Fruit fly (Drosophila melanogaster) whole organism, prepupa: ENCODE measurements around the gene CG9672.

Experiments
- CG10631 ChIP-seq: fragments of 200-800 bp; sonication (Bioruptor generic); optimal IDR thresholded peaks from 2 replicates; lab custom pipeline; 2016; ENCODE audit warnings: missing biosample characterization, missing genetic modification characterization
- CG10669 ChIP-seq: fragments of 200-800 bp; sonication (Bioruptor generic); optimal IDR thresholded peaks from 3 replicates; lab custom pipeline; 2018; ENCODE audit warnings: missing biosample characterization, mild to moderate bottlenecking, missing genetic modification characterization, moderate library complexity
- CG11294 ChIP-seq: fragments of 200-800 bp; sonication (Bioruptor generic); IDR thresholded peaks from 2 replicates; pipeline ENCODE4 v1.3.6; 2022; ENCODE audit warnings: missing biosample characterization, missing genetic modification characterization
- CG11902 ChIP-seq: fragments of 200-800 bp; sonication (Bioruptor generic); optimal IDR thresholded peaks from 3 replicates; lab custom pipeline; 2016; ENCODE audit warnings: missing biosample characterization, missing genetic modification characterization
- CG1621 ChIP-seq: fragments of 200-800 bp; sonication (Bioruptor generic); optimal IDR thresholded peaks from 3 replicates; lab custom pipeline; 2018; ENCODE audit warnings: missing biosample characterization, mild to moderate bottlenecking, missing genetic modification characterization
- CG31627 ChIP-seq: fragments of 200-800 bp; sonication (Bioruptor generic); optimal IDR thresholded peaks from 3 replicates; lab custom pipeline; 2016; ENCODE audit warnings: missing biosample characterization, missing genetic modification characterization
- CG32006 ChIP-seq: fragments of 200-800 bp; sonication (Bioruptor generic); optimal IDR thresholded peaks from 3 replicates; lab custom pipeline; 2017; ENCODE audit warnings: missing biosample characterization, mild to moderate bottlenecking, missing genetic modification characterization
- CG34406 ChIP-seq: fragments of 200-800 bp; sonication (Bioruptor generic); optimal IDR thresholded peaks from 3 replicates; lab custom pipeline; 2016; ENCODE audit warnings: missing biosample characterization, missing genetic modification characterization
- CG3919 ChIP-seq: fragments of 200-800 bp; sonication (Bioruptor generic); optimal IDR thresholded peaks from 3 replicates; lab custom pipeline; 2016; ENCODE audit warnings: missing biosample characterization, missing genetic modification characterization
- CG6163 ChIP-seq: fragments of 200-800 bp; sonication (Bioruptor generic); IDR thresholded peaks from 3 replicates; pipeline ENCODE4 v1.3.6; 2022; ENCODE audit warnings: missing biosample characterization, missing genetic modification characterization
- CG6276 ChIP-seq: fragments of 200-800 bp; sonication (Bioruptor generic); optimal IDR thresholded peaks from 2 replicates; lab custom pipeline; 2017; ENCODE audit warnings: missing biosample characterization, mild to moderate bottlenecking, missing genetic modification characterization
- CG6792 ChIP-seq: fragments of 200-800 bp; sonication (Bioruptor generic); optimal IDR thresholded peaks from 3 replicates; lab custom pipeline; 2016; ENCODE audit warnings: missing biosample characterization, missing genetic modification characterization
- CG6808 ChIP-seq: fragments of 200-800 bp; sonication (Bioruptor generic); optimal IDR thresholded peaks from 3 replicates; lab custom pipeline; 2017; ENCODE audit warnings: missing biosample characterization, missing genetic modification characterization, mild to moderate bottlenecking, moderate library complexity, missing genetic modification reagents
- CG6854 ChIP-seq: fragments of 200-800 bp; sonication (Bioruptor generic); optimal IDR thresholded peaks from 2 replicates; lab custom pipeline; 2017; ENCODE audit warnings: missing biosample characterization, mild to moderate bottlenecking, missing genetic modification characterization
- CG7368 ChIP-seq: fragments of 200-800 bp; sonication (Bioruptor generic); optimal IDR thresholded peaks from 3 replicates; lab custom pipeline; 2016; ENCODE audit warnings: missing biosample characterization, missing genetic modification characterization
- CG8119 ChIP-seq: fragments of 200-800 bp; sonication (Bioruptor generic); IDR thresholded peaks from 3 replicates; pipeline ENCODE4 v1.3.6; 2022; ENCODE audit warnings: missing biosample characterization, missing genetic modification characterization
- CG8319 ChIP-seq: fragments of 200-800 bp; sonication (Bioruptor generic); optimal IDR thresholded peaks from 3 replicates; lab custom pipeline; 2016; ENCODE audit warnings: missing biosample characterization, missing genetic modification characterization
- Eip75B ChIP-seq: fragments of 200-800 bp; sonication (Bioruptor generic); optimal IDR thresholded peaks from 3 replicates; lab custom pipeline; 2016; ENCODE audit warnings: missing biosample characterization, missing genetic modification characterization
- Eip78C ChIP-seq: fragments of 200-800 bp; sonication (Bioruptor generic); peaks from one replicate; lab custom pipeline; 2016; ENCODE audit warnings: missing biosample characterization, missing genetic modification characterization
- Eip93F ChIP-seq: fragments of 200-800 bp; sonication (Bioruptor generic); optimal IDR thresholded peaks from 2 replicates; lab custom pipeline; 2016; ENCODE audit warnings: missing biosample characterization, mild to moderate bottlenecking, missing genetic modification characterization
- Ets21C ChIP-seq: fragments of 200-800 bp; sonication (Bioruptor generic); optimal IDR thresholded peaks from 3 replicates; lab custom pipeline; 2016; ENCODE audit warnings: missing biosample characterization, missing genetic modification characterization
- Ets96B ChIP-seq: fragments of 200-800 bp; optimal IDR thresholded peaks from 2 replicates; lab custom pipeline; 2019; ENCODE audit warnings: missing biosample characterization, mild to moderate bottlenecking, missing genetic modification characterization, moderate library complexity
- Hr38 ChIP-seq: sonication (Bioruptor generic); optimal IDR thresholded peaks from 2 replicates; lab custom pipeline; 2016; ENCODE audit warnings: missing biosample characterization, missing genetic modification characterization
- Hr39 ChIP-seq: fragments of 200-800 bp; sonication (Bioruptor generic); optimal IDR thresholded peaks from 2 replicates; lab custom pipeline; 2016; ENCODE audit warnings: missing biosample characterization, missing genetic modification characterization
- Hr4 ChIP-seq: fragments of 200-800 bp; sonication (Bioruptor generic); optimal IDR thresholded peaks from 3 replicates; lab custom pipeline; 2016; ENCODE audit warnings: missing biosample characterization, missing genetic modification characterization
- Met ChIP-seq: fragments of 200-800 bp; sonication (Bioruptor generic); optimal IDR thresholded peaks from 3 replicates; lab custom pipeline; 2016; ENCODE audit warnings: missing biosample characterization, missing genetic modification characterization
- OdsH ChIP-seq: fragments of 200-800 bp; sonication (Bioruptor generic); optimal IDR thresholded peaks from 3 replicates; lab custom pipeline; 2016; ENCODE audit warnings: missing biosample characterization, missing genetic modification characterization
- achi ChIP-seq: fragments of 200-800 bp; sonication (Bioruptor generic); optimal IDR thresholded peaks from 3 replicates; lab custom pipeline; 2016; ENCODE audit warnings: missing biosample characterization, missing genetic modification characterization
- acj6 ChIP-seq: fragments of 200-800 bp; sonication (Bioruptor generic); optimal IDR thresholded peaks from 3 replicates; lab custom pipeline; 2016; ENCODE audit warnings: missing biosample characterization, missing genetic modification characterization
- dac ChIP-seq: fragments of 200-800 bp; sonication (Bioruptor generic); optimal IDR thresholded peaks from 2 replicates; lab custom pipeline; 2017; ENCODE audit warnings: missing biosample characterization, mild to moderate bottlenecking, missing genetic modification characterization
- dsx ChIP-seq: fragments of 200-800 bp; optimal IDR thresholded peaks from 3 replicates; lab custom pipeline; 2019; ENCODE audit warnings: missing biosample characterization, mild to moderate bottlenecking, missing genetic modification characterization, moderate library complexity; ENCODE audit not compliant: poor library complexity, severe bottlenecking
- eg ChIP-seq: fragments of 200-800 bp; sonication (Bioruptor generic); IDR thresholded peaks from 3 replicates; pipeline ENCODE4 v1.3.6; 2022; ENCODE audit warnings: missing biosample characterization, missing genetic modification characterization
- esn ChIP-seq: fragments of 200-800 bp; sonication (Bioruptor generic); optimal IDR thresholded peaks from 2 replicates; lab custom pipeline; 2016; ENCODE audit warnings: missing biosample characterization, mild to moderate bottlenecking, missing genetic modification characterization, moderate library complexity
- fd59A ChIP-seq: fragments of 200-800 bp; sonication (Bioruptor generic); optimal IDR thresholded peaks from 2 replicates; lab custom pipeline; 2017; ENCODE audit warnings: missing biosample characterization, mild to moderate bottlenecking, missing genetic modification characterization, missing genetic modification reagents
- fkh ChIP-seq: fragments of 200-800 bp; sonication (Bioruptor generic); optimal IDR thresholded peaks from 3 replicates; lab custom pipeline; 2017; ENCODE audit warnings: missing biosample characterization, mild to moderate bottlenecking, missing genetic modification characterization, moderate library complexity
- lz ChIP-seq: fragments of 200-800 bp; sonication (Bioruptor generic); optimal IDR thresholded peaks from 3 replicates; lab custom pipeline; 2016; ENCODE audit warnings: missing biosample characterization, missing genetic modification characterization
- net ChIP-seq: fragments of 200-800 bp; sonication (Bioruptor generic); optimal IDR thresholded peaks from 3 replicates; lab custom pipeline; 2016; ENCODE audit warnings: missing biosample characterization, missing genetic modification characterization
- pdm3 ChIP-seq: fragments of 200-800 bp; sonication (Bioruptor generic); optimal IDR thresholded peaks from 3 replicates; lab custom pipeline; 2016; ENCODE audit warnings: missing biosample characterization, missing genetic modification characterization
- ss ChIP-seq, 2 experiments: fragments of 200-800 bp; sonication (Bioruptor generic); optimal IDR thresholded peaks; 2 replicates in 1 of 2; 3 replicates in 1 of 2; lab custom pipeline; 2017 to 2018; ENCODE audit warnings: mild to moderate bottlenecking in 2 of 2, missing biosample characterization in 2 of 2, missing genetic modification characterization in 2 of 2, moderate library complexity in 1 of 2
- svp ChIP-seq: fragments of 200-800 bp; sonication (Bioruptor generic); peaks from one replicate; lab custom pipeline; 2016; ENCODE audit warnings: missing biosample characterization, missing genetic modification characterization

CG9672 gene

dm6 chrX:16677163-16677562 is 29.5 kb downstream of the CG9672 start (continued):
- TF ChIP-seq ss (GFP tag; optimal IDR thresholded peaks at IDR 0.05; lab: Kevin White, UChicago) = no peak
- 0 out of 3 replicates have a peak, but pooled peaks have one; percentile 28 for TF ChIP-seq CG6163 (GFP tag; lab: Robert Waterston, UW)
- peak; percentile 13 for TF ChIP-seq Met (GFP tag; lab: Kevin White, UChicago)
- no peak for TF ChIP-seq CG6854
- peak; percentile 19 for TF ChIP-seq OdsH (GFP tag; lab: Kevin White, UChicago)
- peak; percentile 38 for TF ChIP-seq achi (GFP tag; lab: Kevin White, UChicago)
- TF ChIP-seq Eip75B (GFP tag; lab: Kevin White, UChicago) = no peak
- peak; percentile 37 for TF ChIP-seq esn (GFP tag; lab: Kevin White, UChicago)
- TF ChIP-seq Hr38 (GFP tag; lab: Kevin White, UChicago) = no peak
- peak; percentile 4 for TF ChIP-seq dsx (GFP tag; lab: Kevin White, UChicago)
- TF ChIP-seq CG6808 (GFP tag; lab: Kevin White, UChicago) = no peak
- no peak for TF ChIP-seq CG1621 (tag; lab: Kevin White, UChicago)
- no peak for TF ChIP-seq Ets21C (GFP tag; lab: Kevin White, UChicago)

- no peak for TF ChIP-seq Ets96B (tag; lab: Kevin White, UChicago)
- TF ChIP-seq Eip78C (GFP tag; lab: Kevin White, UChicago) = peak; percentile 52
- TF ChIP-seq CG3919 (GFP tag; lab: Kevin White, UChicago) = no peak
Measured at dm6 chrX:16676653-16677052, 30.0 kb downstream of the CG9672 start, which contains the start of gene CG13012. Gene CG13012, minus strand, starts transcription at chrX:16676753.

dm6 chrX:16674538-16674937 is 32.1 kb downstream of the CG9672 start:
- TF ChIP-seq Eip75B (GFP tag; lab: Kevin White, UChicago) (no peak), net (GFP tag; lab: Kevin White, UChicago) (no peak), fd59A (GFP tag; lab: Kevin White, UChicago) (no peak), CG34406 (no peak), fkh (GFP tag; lab: Kevin White, UChicago) (no peak), CG6163 (GFP tag; lab: Robert Waterston, UW) (no peak), Met (GFP tag; lab: Kevin White, UChicago) (no peak), CG6854 (no peak), CG6808 (GFP tag; lab: Kevin White, UChicago) (no peak), CG10669 (GFP tag; lab: Kevin White, UChicago) (no peak), CG11902 (GFP tag; lab: Kevin White, UChicago) (no peak), Hr39 (GFP tag; lab: Kevin White, UChicago) (no peak), CG7368 (GFP tag; lab: Kevin White, UChicago) (no peak), dsx (GFP tag; lab: Kevin White, UChicago) (no peak), CG11294 (GFP tag; lab: Robert Waterston, UW) (no peak), ss (GFP tag; optimal IDR thresholded peaks at IDR 0.05; lab: Kevin White, UChicago) (no peak), Hr4 (GFP tag; lab: Kevin White, UChicago) (no peak)

DNA sequence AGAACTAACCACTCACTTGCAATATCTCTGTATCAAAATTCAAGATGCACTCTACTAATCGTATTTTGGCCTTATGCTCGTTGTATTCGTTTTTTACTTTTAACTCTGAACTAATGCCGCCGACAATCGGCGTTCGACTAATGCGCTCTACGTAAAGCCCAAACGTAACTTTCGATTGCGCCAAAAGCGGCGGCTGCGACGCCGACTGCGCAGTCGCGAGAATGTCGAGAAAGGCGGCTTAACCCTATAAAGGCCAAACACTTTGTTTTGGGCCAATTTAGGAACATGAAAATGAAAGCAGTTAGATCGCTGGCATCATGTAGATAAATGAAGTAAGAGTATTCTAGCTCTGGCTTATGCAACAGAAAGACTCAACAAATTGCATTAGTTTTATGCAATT is 33.8 kb downstream of the CG9672 start:
- TF ChIP-seq acj6 (GFP tag; lab: Kevin White, UChicago) (no peak), CG10631 (no peak), Eip78C (GFP tag; lab: Kevin White, UChicago) (no peak), Hr39 (GFP tag; lab: Kevin White, UChicago) (no peak), CG10669 (GFP tag; lab: Kevin White, UChicago) (no peak), CG6276 (GFP tag; lab: Kevin White, UChicago) (no peak), CG6792 (GFP tag; lab: Kevin White, UChicago) (no peak), Eip93F (no peak), CG32006 (GFP tag; lab: Kevin White, UChicago) (no peak), svp (GFP tag; lab: Kevin White, UChicago) (no peak), pdm3 (no peak), eg (GFP tag; lab: Robert Waterston, UW) (no peak), CG8319 (GFP tag; lab: Kevin White, UChicago) (no peak), CG8119 (no peak), dac (GFP tag; lab: Kevin White, UChicago) (no peak), lz (GFP tag; lab: Kevin White, UChicago) (no peak), CG1621 (tag; lab: Kevin White, UChicago) (no peak), CG31627 (GFP tag; lab: Kevin White, UChicago) (no peak)
